Worm (Caenorhabditis elegans): ENCODE data around the gene T05D4.2.

DNA sequence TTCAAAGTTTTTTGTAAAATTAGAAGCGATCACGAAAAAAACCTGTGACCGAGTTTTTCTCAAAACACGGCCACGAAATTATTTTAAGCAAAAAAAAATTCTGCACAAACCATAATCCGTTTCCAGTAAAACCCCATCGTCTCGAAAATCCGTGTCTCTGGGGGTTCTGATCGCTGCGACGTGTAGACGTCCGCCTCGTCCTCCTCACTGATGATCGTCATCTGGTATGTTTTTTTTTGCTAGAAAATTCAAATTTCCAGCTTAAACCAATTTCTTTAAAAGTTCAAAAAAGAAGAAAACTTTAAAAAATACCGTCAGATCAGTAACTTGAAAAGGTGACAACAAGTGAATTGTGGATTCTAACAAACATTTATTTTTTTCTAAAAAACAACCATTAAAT lies 16.3 kb downstream of the T05D4.2 start, which contains the start of gene Y76A2B.4:
- TF ChIP-seq med-1 (GFP tag; optimal IDR thresholded peaks at IDR 0.05; ENCODE audit: insufficient read depth) (no peak), ztf-29 (GFP tag; IDR thresholded peaks at IDR 0.05) (no peak), cog-1 (tag; optimal IDR thresholded peaks at IDR 0.05) (no peak), T22C8.4 (GFP tag; IDR thresholded peaks at IDR 0.05) (no peak), tab-1 (GFP tag; IDR thresholded peaks at IDR 0.05) (no peak), ref-1 (GFP tag; conservative IDR thresholded peaks at IDR 0.05) (no peak), klf-2 (GFP tag; conservative IDR thresholded peaks at IDR 0.05) (no peak), flt-1 (GFP tag; IDR thresholded peaks at IDR 0.05) (no peak)
